Fruit fly (Drosophila melanogaster) whole organism, embryonic: ENCODE measurements around the gene Nazo.

Experiments used
- Awh ChIP-seq: fragments of 200-800 bp; sonication (Bioruptor generic); IDR thresholded peaks from 2 replicates; pipeline ENCODE4, ENCODE4 v1.3.6; 2022; ENCODE audit warnings: missing biosample characterization, missing genetic modification characterization
- BEAF-32 ChIP-seq: fragments of 200-800 bp; sonication (Bioruptor generic); optimal IDR thresholded peaks from 3 replicates; lab custom pipeline; 2017; ENCODE audit warnings: missing biosample characterization, missing genetic modification characterization, mild to moderate bottlenecking, moderate library complexity, missing genetic modification reagents
- C15 ChIP-seq: fragments of 200-800 bp; sonication (Bioruptor generic); IDR thresholded peaks from 3 replicates; pipeline ENCODE4 v1.3.6; 2022; ENCODE audit warnings: missing biosample characterization, missing genetic modification characterization
- CG10959 ChIP-seq: fragments of 200-800 bp; sonication (Bioruptor generic); IDR thresholded peaks from 2 replicates; pipeline ENCODE4 v1.3.6; 2022; ENCODE audit warnings: missing biosample characterization, missing genetic modification characterization
- CG10979 ChIP-seq: fragments of 200-800 bp; sonication (Bioruptor generic); optimal IDR thresholded peaks from 2 replicates; lab custom pipeline; 2018; ENCODE audit warnings: missing biosample characterization, mild to moderate bottlenecking, missing genetic modification characterization, moderate library complexity
- CG12236 ChIP-seq: fragments of 200-800 bp; sonication (Bioruptor generic); optimal IDR thresholded peaks from 2 replicates; lab custom pipeline; 2016; ENCODE audit warnings: missing biosample characterization, missing genetic modification characterization
- CG12942 ChIP-seq: fragments of 200-800 bp; sonication (Bioruptor generic); optimal IDR thresholded peaks from 3 replicates; lab custom pipeline; 2016; ENCODE audit warnings: missing biosample characterization, missing genetic modification characterization
- CG13123 ChIP-seq: fragments of 200-800 bp; sonication (Bioruptor generic); optimal IDR thresholded peaks from 2 replicates; lab custom pipeline; 2016; ENCODE audit warnings: missing biosample characterization, missing genetic modification characterization
- CG14710 ChIP-seq: fragments of 200-800 bp; sonication (Bioruptor generic); optimal IDR thresholded peaks from 3 replicates; lab custom pipeline; 2019; ENCODE audit warnings: missing biosample characterization, mild to moderate bottlenecking, missing genetic modification characterization, moderate library complexity
- CG15601 ChIP-seq: fragments of 200-800 bp; sonication (Bioruptor generic); optimal IDR thresholded peaks from 3 replicates; lab custom pipeline; 2019; ENCODE audit warnings: missing biosample characterization, mild to moderate bottlenecking, missing genetic modification characterization, moderate library complexity
- CG17385 ChIP-seq: fragments of 200-800 bp; sonication (Bioruptor generic); optimal IDR thresholded peaks from 3 replicates; lab custom pipeline; 2018; ENCODE audit warnings: missing biosample characterization, mild to moderate bottlenecking, missing genetic modification characterization
- CG18764 ChIP-seq: fragments of 200-800 bp; sonication (Bioruptor generic); optimal IDR thresholded peaks from 3 replicates; lab custom pipeline; 2016; ENCODE audit warnings: missing biosample characterization, missing genetic modification characterization
- CG2116 ChIP-seq: fragments of 200-800 bp; sonication (Bioruptor generic); optimal IDR thresholded peaks from 3 replicates; lab custom pipeline; 2018; ENCODE audit warnings: missing biosample characterization, mild to moderate bottlenecking, missing genetic modification characterization
- CG34376 ChIP-seq: fragments of 200-800 bp; sonication (Bioruptor generic); optimal IDR thresholded peaks from 2 replicates; lab custom pipeline; 2018; ENCODE audit warnings: missing biosample characterization, mild to moderate bottlenecking, missing genetic modification characterization
- CG4282 ChIP-seq: fragments of 200-800 bp; sonication (Bioruptor generic); optimal IDR thresholded peaks from 2 replicates; lab custom pipeline; 2016; ENCODE audit warnings: missing biosample characterization, missing genetic modification characterization
- CG4328 ChIP-seq: fragments of 200-800 bp; sonication (Bioruptor generic); optimal IDR thresholded peaks from 3 replicates; lab custom pipeline; 2017; ENCODE audit warnings: missing biosample characterization, missing genetic modification reagents, missing genetic modification characterization
- CG6689 ChIP-seq: fragments of 200-800 bp; sonication (Bioruptor generic); IDR thresholded peaks from 2 replicates; pipeline ENCODE4 v1.3.6; 2022; ENCODE audit warnings: missing biosample characterization, missing genetic modification characterization
- CG6791 ChIP-seq: fragments of 200-800 bp; sonication (Bioruptor generic); IDR thresholded peaks from 3 replicates; pipeline ENCODE4 v1.3.6; 2022; ENCODE audit warnings: missing biosample characterization, missing genetic modification characterization; ENCODE audit not compliant: partially characterized antibody
- CG7271 ChIP-seq: fragments of 200-800 bp; sonication (Bioruptor generic); optimal IDR thresholded peaks from 2 replicates; lab custom pipeline; 2018; ENCODE audit warnings: missing biosample characterization, mild to moderate bottlenecking, missing genetic modification characterization, moderate library complexity
- CG7987 ChIP-seq: fragments of 200-800 bp; sonication (Bioruptor generic); optimal IDR thresholded peaks from 2 replicates; lab custom pipeline; 2018; ENCODE audit warnings: missing biosample characterization, mild to moderate bottlenecking, missing genetic modification characterization, moderate library complexity
- CG8089 ChIP-seq: fragments of 200-800 bp; sonication (Bioruptor generic); optimal IDR thresholded peaks from 3 replicates; lab custom pipeline; 2016; ENCODE audit warnings: missing biosample characterization, missing genetic modification characterization
- CG8944 ChIP-seq: fragments of 200-800 bp; sonication (Bioruptor generic); optimal IDR thresholded peaks from 3 replicates; lab custom pipeline; 2016; ENCODE audit warnings: missing biosample characterization, missing genetic modification characterization
- CG9797 ChIP-seq: fragments of 200-800 bp; sonication (Bioruptor generic); optimal IDR thresholded peaks from 3 replicates; lab custom pipeline; 2018; ENCODE audit warnings: missing biosample characterization, mild to moderate bottlenecking, missing genetic modification characterization
- Dip3 ChIP-seq: fragments of 200-800 bp; sonication (Bioruptor generic); optimal IDR thresholded peaks from 3 replicates; lab custom pipeline; 2016; ENCODE audit warnings: missing biosample characterization, missing genetic modification characterization
- HHEX ChIP-seq: fragments of 200-800 bp; sonication (Bioruptor generic); optimal IDR thresholded peaks from 3 replicates; lab custom pipeline; 2017; ENCODE audit warnings: missing biosample characterization, mild to moderate bottlenecking, missing genetic modification characterization, missing genetic modification reagents
- HLH54F ChIP-seq: fragments of 200-800 bp; sonication (Bioruptor generic); optimal IDR thresholded peaks from 3 replicates; lab custom pipeline; 2016; ENCODE audit warnings: missing biosample characterization, missing genetic modification characterization
- HmgZ ChIP-seq: fragments of 200-800 bp; sonication (Bioruptor generic); optimal IDR thresholded peaks from 2 replicates; lab custom pipeline; 2018; ENCODE audit warnings: missing biosample characterization, mild to moderate bottlenecking, missing genetic modification characterization
- Jarid2 ChIP-seq: fragments of 200-800 bp; sonication (Bioruptor generic); optimal IDR thresholded peaks from 3 replicates; lab custom pipeline; 2017; ENCODE audit warnings: mild to moderate bottlenecking, missing biosample characterization, missing genetic modification reagents, missing genetic modification characterization
- Spps ChIP-seq: fragments of 200-800 bp; sonication (Bioruptor generic); optimal IDR thresholded peaks from 2 replicates; lab custom pipeline; 2018; ENCODE audit warnings: missing biosample characterization, mild to moderate bottlenecking, missing genetic modification characterization
- Sry-δ ChIP-seq: fragments of 200-800 bp; sonication (Bioruptor generic); optimal IDR thresholded peaks from 2 replicates; lab custom pipeline; 2016; ENCODE audit warnings: missing biosample characterization, missing genetic modification characterization
- bbx ChIP-seq: fragments of 200-800 bp; sonication (Bioruptor generic); IDR thresholded peaks from 2 replicates; pipeline ENCODE4 v1.3.6; 2022; ENCODE audit warnings: missing biosample characterization, missing genetic modification characterization; ENCODE audit not compliant: partially characterized antibody
- br ChIP-seq: fragments of >200 bp; optimal IDR thresholded peaks from 2 replicates; lab custom pipeline; 2017
- bsh ChIP-seq, 2 experiments: fragments of 200-800 bp; sonication (Bioruptor generic); optimal IDR thresholded peaks; 2 replicates each; lab custom pipeline; 2017 to 2018; ENCODE audit warnings: mild to moderate bottlenecking in 2 of 2, missing biosample characterization in 2 of 2, missing genetic modification characterization in 2 of 2, moderate library complexity in 1 of 2
- da ChIP-seq: fragments of 200-800 bp; sonication (Bioruptor generic); optimal IDR thresholded peaks from 2 replicates; lab custom pipeline; 2016; ENCODE audit warnings: missing biosample characterization, missing genetic modification characterization
- grn ChIP-seq: fragments of 200-800 bp; sonication (Bioruptor generic); optimal IDR thresholded peaks from 3 replicates; lab custom pipeline; 2017; ENCODE audit warnings: missing biosample characterization, missing genetic modification characterization
- gsb-n ChIP-seq: fragments of 200-800 bp; sonication (Bioruptor generic); optimal IDR thresholded peaks from 3 replicates; lab custom pipeline; 2018; ENCODE audit warnings: missing biosample characterization, mild to moderate bottlenecking, missing genetic modification characterization
- hkb ChIP-seq, 2 experiments: fragments of 200-800 bp in 1 of 2; fragments of >200 bp in 1 of 2; sonication (Bioruptor generic) in 1 of 2; IDR thresholded peaks in 1 of 2; optimal IDR thresholded peaks in 1 of 2; 2 replicates each; pipeline versions ENCODE4 v1.3.6 to Lab custom; 2017 to 2022; ENCODE audit warnings: missing biosample characterization in 1 of 2, missing genetic modification characterization in 1 of 2
- lbe ChIP-seq: fragments of 200-800 bp; sonication (Bioruptor generic); optimal IDR thresholded peaks from 2 replicates; lab custom pipeline; 2016; ENCODE audit warnings: missing biosample characterization, mild to moderate bottlenecking, missing genetic modification characterization
- lola ChIP-seq, 3 experiments: fragments of >200 bp in 2 of 3; fragments of 200-800 bp in 1 of 3; sonication (Bioruptor generic) in 1 of 3; optimal IDR thresholded peaks; 2 replicates each; lab custom pipeline; 2017 to 2019; ENCODE audit warnings: missing biosample characterization in 3 of 3, missing genetic modification characterization in 3 of 3, mild to moderate bottlenecking in 1 of 3, moderate library complexity in 1 of 3
- mld ChIP-seq: fragments of 200-800 bp; sonication (Bioruptor generic); IDR thresholded peaks from 3 replicates; pipeline ENCODE4 v1.3.6; 2022; ENCODE audit warnings: missing biosample characterization, missing genetic modification characterization; ENCODE audit not compliant: partially characterized antibody
- oc ChIP-seq: fragments of 200-800 bp; sonication (Bioruptor generic); optimal IDR thresholded peaks from 2 replicates; lab custom pipeline; 2018; ENCODE audit warnings: missing biosample characterization, mild to moderate bottlenecking, missing genetic modification characterization, moderate library complexity
- row ChIP-seq: fragments of 200-800 bp; sonication (Bioruptor generic); IDR thresholded peaks from 3 replicates; pipeline ENCODE4 v1.3.6; 2022; ENCODE audit warnings: missing biosample characterization, missing genetic modification characterization
- salm ChIP-seq: fragments of 200-800 bp; sonication (Bioruptor generic); optimal IDR thresholded peaks from 2 replicates; lab custom pipeline; 2018; ENCODE audit warnings: missing biosample characterization, mild to moderate bottlenecking, missing genetic modification characterization
- slbo ChIP-seq: fragments of 200-800 bp; sonication (Bioruptor generic); IDR thresholded peaks from 2 replicates; pipeline ENCODE4 v1.3.6; 2022; ENCODE audit warnings: missing biosample characterization, missing genetic modification characterization
- tna ChIP-seq: fragments of 200-800 bp; sonication (Bioruptor generic); IDR thresholded peaks from 2 replicates; pipeline ENCODE4 v1.3.6; 2022; ENCODE audit warnings: missing biosample characterization, missing genetic modification characterization; ENCODE audit not compliant: partially characterized antibody
- toy ChIP-seq: fragments of 200-800 bp; sonication (Bioruptor generic); IDR thresholded peaks from 2 replicates; pipeline ENCODE4 v1.3.6; 2022; ENCODE audit warnings: missing biosample characterization, missing genetic modification characterization
- tx ChIP-seq: fragments of 200-800 bp; sonication (Bioruptor generic); optimal IDR thresholded peaks from 2 replicates; lab custom pipeline; 2016; ENCODE audit warnings: missing biosample characterization, missing genetic modification characterization
- z ChIP-seq: fragments of 200-800 bp; sonication (Bioruptor generic); IDR thresholded peaks from 3 replicates; pipeline ENCODE4 v1.3.6; 2022; ENCODE audit warnings: missing biosample characterization, missing genetic modification characterization

The Nazo gene

dm6 chr3R:8239472-8240301 is 48.0 kb upstream of the Nazo start (continued):
- TF ChIP-seq CG17385 (GFP tag; lab: Kevin White, UChicago) (peak; percentile 92), CG10979 (tag; lab: Kevin White, UChicago) (peak; percentile 90), Spps (peak; percentile 64), BEAF-32 (GFP tag; lab: Kevin White, UChicago) (peak; percentile 1), tna (GFP tag; lab: Robert Waterston, UW) (no peak), CG18764 (GFP tag; lab: Kevin White, UChicago) (peak; percentile 62), C15 (GFP tag; lab: Robert Waterston, UW) (no peak), CG6689 (peak; percentile 85), hkb (optimal IDR thresholded peaks at IDR 0.05; lab: Kevin White, UChicago) (no peak), hkb (GFP tag; IDR thresholded peaks at IDR 0.05; lab: Robert Waterston, UW) (peak; percentile 81), HmgZ (tag; lab: Kevin White, UChicago) (peak; percentile 48), CG14710 (peak; percentile 91), Jarid2 (GFP tag; lab: Kevin White, UChicago) (peak; percentile 73), lbe (peak; percentile 56), CG2116 (GFP tag; lab: Kevin White, UChicago) (peak; percentile 71), CG4282 (GFP tag; lab: Kevin White, UChicago) (no peak), Sry-δ (peak; percentile 28), Awh (GFP tag; lab: Robert Waterston, UW) (peak; percentile 48), CG4328 (GFP tag; lab: Kevin White, UChicago) (peak; percentile 93), oc (tag; lab: Kevin White, UChicago) (peak; percentile 81), z (GFP tag; lab: Robert Waterston, UW) (no peak), CG6791 (GFP tag; lab: Robert Waterston, UW) (no peak), salm (tag; lab: Kevin White, UChicago) (peak; percentile 72), HHEX (peak; percentile 90), Dip3 (peak; percentile 68), CG7271 (tag; lab: Kevin White, UChicago) (peak; percentile 6), br (lab: Kevin White, UChicago) (no peak), gsb-n (tag; lab: Kevin White, UChicago) (peak; percentile 76), CG15601 (tag; lab: Kevin White, UChicago) (peak; percentile 86), CG12236 (GFP tag; lab: Kevin White, UChicago) (peak; percentile 76), CG12942 (GFP tag; lab: Kevin White, UChicago) (peak; percentile 65), CG8089 (peak; percentile 52), lola (GFP tag; optimal IDR thresholded peaks at IDR 0.05; lab: Kevin White, UChicago) (peak in 1 of 3 experiments; percentile 95), CG9797 (GFP tag; lab: Kevin White, UChicago) (no peak), CG13123 (GFP tag; lab: Kevin White, UChicago) (peak; percentile 70), tx (peak; percentile 71), grn (GFP tag; lab: Kevin White, UChicago) (peak; percentile 6), bsh (GFP tag; optimal IDR thresholded peaks at IDR 0.05; lab: Kevin White, UChicago) (peak; percentile 86 to 88), CG7987 (GFP tag; lab: Kevin White, UChicago) (peak; percentile 34), CG34376 (peak; percentile 89), da (GFP tag; lab: Kevin White, UChicago) (no peak), CG8944 (GFP tag; lab: Kevin White, UChicago) (peak; percentile 56), bbx (no peak), row (GFP tag; lab: Robert Waterston, UW) (peak; percentile 77), HLH54F (GFP tag; lab: Kevin White, UChicago) (peak; percentile 61), CG10959 (GFP tag; lab: Robert Waterston, UW) (peak; percentile 41; the same call in 1 of the 2 replicates), slbo (GFP tag; lab: Robert Waterston, UW) (peak; percentile 73), toy (no peak), mld (GFP tag; lab: Robert Waterston, UW) (no peak)
